Fruit fly (Drosophila melanogaster) whole organism, wandering third instar larva: Measurements from ENCODE around the gene Iyd.

Experiments
- Abd-B ChIP-seq: fragments of >200 bp; optimal IDR thresholded peaks from 2 replicates; lab custom pipeline; 2017; ENCODE audit warnings: missing biosample characterization, missing genetic modification characterization
- CG32264 ChIP-seq: fragments of 200-800 bp; sonication (Bioruptor generic); optimal IDR thresholded peaks from 2 replicates; lab custom pipeline; 2016; ENCODE audit warnings: missing biosample characterization, missing genetic modification characterization
- CG9705 ChIP-seq: fragments of 200-800 bp; sonication (Bioruptor generic); optimal IDR thresholded peaks from 2 replicates; lab custom pipeline; 2018; ENCODE audit warnings: missing biosample characterization, mild to moderate bottlenecking, missing genetic modification characterization
- CrebA ChIP-seq: fragments of 200-800 bp; sonication (Bioruptor generic); optimal IDR thresholded peaks from 2 replicates; lab custom pipeline; 2016; ENCODE audit warnings: missing biosample characterization, mild to moderate bottlenecking, missing genetic modification characterization, borderline replicate concordance
- Dfd ChIP-seq: fragments of >200 bp; optimal IDR thresholded peaks from 2 replicates; lab custom pipeline; 2017; ENCODE audit warnings: missing biosample characterization, missing genetic modification characterization
- Dif ChIP-seq: fragments of 200-275, 200-300 bp; sonication (Bioruptor generic); optimal IDR thresholded peaks from 2 replicates; lab custom pipeline; 2018; ENCODE audit warnings: missing biosample characterization, missing genetic modification characterization; ENCODE audit not compliant: partially characterized antibody
- GATAd ChIP-seq: sonication (Bioruptor generic); optimal IDR thresholded peaks from 2 replicates; lab custom pipeline; 2016; ENCODE audit warnings: missing biosample characterization, missing genetic modification characterization
- HLH106 ChIP-seq: fragments of 200-800 bp; optimal IDR thresholded peaks from 3 replicates; lab custom pipeline; 2019; ENCODE audit warnings: missing biosample characterization, mild to moderate bottlenecking, missing genetic modification characterization, moderate library complexity
- Hnf4 ChIP-seq: fragments of 200-800 bp; sonication (Bioruptor generic); optimal IDR thresholded peaks from 2 replicates; lab custom pipeline; 2016; ENCODE audit warnings: missing biosample characterization, mild to moderate bottlenecking, missing genetic modification characterization
- Hr78 ChIP-seq: fragments of >200 bp; optimal IDR thresholded peaks from 2 replicates; lab custom pipeline; 2017; ENCODE audit warnings: missing biosample characterization, missing genetic modification characterization
- Hr83 ChIP-seq: fragments of 200-300 bp; sonication (Bioruptor generic); optimal IDR thresholded peaks from 2 replicates; lab custom pipeline; 2016; ENCODE audit warnings: missing biosample characterization, mild to moderate bottlenecking, missing genetic modification characterization, moderate library complexity; ENCODE audit not compliant: poor library complexity, severe bottlenecking
- Jra ChIP-seq: sonication (Bioruptor generic); optimal IDR thresholded peaks from 2 replicates; lab custom pipeline; 2016; ENCODE audit warnings: missing biosample characterization, missing genetic modification characterization
- Mio ChIP-seq: sonication (Bioruptor generic); optimal IDR thresholded peaks from 2 replicates; lab custom pipeline; 2016; ENCODE audit warnings: missing biosample characterization, missing genetic modification characterization
- Myc ChIP-seq: fragments of >200 bp; optimal IDR thresholded peaks from 2 replicates; lab custom pipeline; 2017
- N ChIP-seq: fragments of >200 bp; optimal IDR thresholded peaks from 2 replicates; lab custom pipeline; 2018; ENCODE audit warnings: missing biosample characterization, missing external identifiers, missing genetic modification characterization
- OdsH ChIP-seq: fragments of 200-800 bp; sonication (Bioruptor generic); optimal IDR thresholded peaks from 2 replicates; lab custom pipeline; 2016; ENCODE audit warnings: missing biosample characterization, mild to moderate bottlenecking, missing genetic modification characterization
- Rel ChIP-seq, 2 experiments: fragments of 200-800 bp; sonication (Bioruptor generic) in 1 of 2; optimal IDR thresholded peaks; 2 replicates in 1 of 2; 3 replicates in 1 of 2; lab custom pipeline; 2016 to 2019; ENCODE audit warnings: mild to moderate bottlenecking in 2 of 2, missing biosample characterization in 2 of 2, missing genetic modification characterization in 2 of 2, moderate library complexity in 1 of 2
- Sp1 ChIP-seq: fragments of 200-800 bp; sonication (Bioruptor generic); optimal IDR thresholded peaks from 3 replicates; lab custom pipeline; 2019; ENCODE audit warnings: missing biosample characterization, mild to moderate bottlenecking, missing genetic modification characterization, moderate library complexity
- Vsx2 ChIP-seq: fragments of 200-300, 225-300 bp; sonication (Bioruptor generic); optimal IDR thresholded peaks from 2 replicates; lab custom pipeline; 2018; ENCODE audit warnings: missing biosample characterization, missing genetic modification characterization; ENCODE audit not compliant: partially characterized antibody
- br ChIP-seq: fragments of 200-800 bp; sonication (Bioruptor generic); optimal IDR thresholded peaks from 2 replicates; lab custom pipeline; 2016; ENCODE audit warnings: missing biosample characterization, missing genetic modification characterization
- brk ChIP-seq: fragments of 200-800 bp; sonication (Bioruptor generic); optimal IDR thresholded peaks from 2 replicates; lab custom pipeline; 2016; ENCODE audit warnings: missing biosample characterization, mild to moderate bottlenecking, missing genetic modification characterization
- dl ChIP-seq, 2 experiments: fragments of 175-275, 200-275 bp in 1 of 2; fragments of 200-275 bp in 1 of 2; sonication (Bioruptor generic); optimal IDR thresholded peaks; lab custom pipeline; 2018; ENCODE audit warnings: mild to moderate bottlenecking in 2 of 2, missing biosample characterization in 2 of 2, missing genetic modification characterization in 2 of 2, moderate library complexity in 2 of 2; ENCODE audit not compliant: partially characterized antibody in 2 of 2, insufficient read depth in 1 of 2
- dmrt93B ChIP-seq: fragments of 200-800 bp; sonication (Bioruptor generic); optimal IDR thresholded peaks from 2 replicates; lab custom pipeline; 2018; ENCODE audit warnings: missing biosample characterization, mild to moderate bottlenecking, missing genetic modification characterization
- dsf ChIP-seq: sonication (Bioruptor generic); optimal IDR thresholded peaks from 2 replicates; lab custom pipeline; 2016; ENCODE audit warnings: missing biosample characterization, missing genetic modification characterization, borderline replicate concordance
- ey ChIP-seq: fragments of 200-800 bp; sonication (Bioruptor generic); optimal IDR thresholded peaks from 2 replicates; lab custom pipeline; 2016; ENCODE audit warnings: missing biosample characterization, missing genetic modification characterization
- foxo ChIP-seq, 2 experiments: fragments of 200-800 bp; sonication (Bioruptor generic); optimal IDR thresholded peaks; 2 replicates in 1 of 2; 3 replicates in 1 of 2; lab custom pipeline; 2016 to 2017; ENCODE audit warnings: missing biosample characterization in 2 of 2, missing genetic modification characterization in 2 of 2
- fru ChIP-seq: fragments of 200-800 bp; sonication (Bioruptor generic); optimal IDR thresholded peaks from 3 replicates; lab custom pipeline; 2016; ENCODE audit warnings: missing biosample characterization, mild to moderate bottlenecking, missing genetic modification characterization
- h ChIP-seq: fragments of 200-800 bp; sonication (Bioruptor generic); optimal IDR thresholded peaks from 3 replicates; lab custom pipeline; 2016; ENCODE audit warnings: missing biosample characterization, mild to moderate bottlenecking, missing genetic modification characterization
- jim ChIP-seq: fragments of 175-275, 200-325 bp; sonication (Bioruptor generic); optimal IDR thresholded peaks from 2 replicates; lab custom pipeline; 2016; ENCODE audit warnings: missing biosample characterization, mild to moderate bottlenecking, missing genetic modification characterization
- lola ChIP-seq: fragments of >200 bp; optimal IDR thresholded peaks from 2 replicates; lab custom pipeline; 2017; ENCODE audit warnings: missing biosample characterization, missing genetic modification characterization
- pan ChIP-seq: fragments of >200 bp; optimal IDR thresholded peaks from 2 replicates; lab custom pipeline; 2017
- psq ChIP-seq: fragments of 200-800 bp; sonication (Bioruptor generic); optimal IDR thresholded peaks from 3 replicates; lab custom pipeline; 2017; ENCODE audit warnings: missing biosample characterization, mild to moderate bottlenecking, missing genetic modification characterization, moderate library complexity
- rgr ChIP-seq: fragments of 200-800 bp; sonication (Bioruptor generic); optimal IDR thresholded peaks from 3 replicates; lab custom pipeline; 2016; ENCODE audit warnings: missing biosample characterization, mild to moderate bottlenecking, missing genetic modification characterization
- sage ChIP-seq: fragments of 200-800 bp; sonication (Bioruptor generic); optimal IDR thresholded peaks from 2 replicates; lab custom pipeline; 2016; ENCODE audit warnings: missing biosample characterization, mild to moderate bottlenecking, missing genetic modification characterization
- sv ChIP-seq: fragments of 200-800 bp; sonication (Bioruptor generic); optimal IDR thresholded peaks from 3 replicates; lab custom pipeline; 2016; ENCODE audit warnings: missing biosample characterization, missing genetic modification characterization
- tai ChIP-seq: sonication (Bioruptor generic); optimal IDR thresholded peaks from 2 replicates; lab custom pipeline; 2016; ENCODE audit warnings: missing biosample characterization, missing genetic modification characterization
- usp ChIP-seq: fragments of >200 bp; optimal IDR thresholded peaks from 2 replicates; lab custom pipeline; 2017; ENCODE audit warnings: missing biosample characterization, missing genetic modification characterization
- woc ChIP-seq: sonication (Bioruptor generic); optimal IDR thresholded peaks from 2 replicates; lab custom pipeline; 2016; ENCODE audit warnings: missing biosample characterization, mild to moderate bottlenecking, missing genetic modification characterization

The Iyd gene

DNA sequence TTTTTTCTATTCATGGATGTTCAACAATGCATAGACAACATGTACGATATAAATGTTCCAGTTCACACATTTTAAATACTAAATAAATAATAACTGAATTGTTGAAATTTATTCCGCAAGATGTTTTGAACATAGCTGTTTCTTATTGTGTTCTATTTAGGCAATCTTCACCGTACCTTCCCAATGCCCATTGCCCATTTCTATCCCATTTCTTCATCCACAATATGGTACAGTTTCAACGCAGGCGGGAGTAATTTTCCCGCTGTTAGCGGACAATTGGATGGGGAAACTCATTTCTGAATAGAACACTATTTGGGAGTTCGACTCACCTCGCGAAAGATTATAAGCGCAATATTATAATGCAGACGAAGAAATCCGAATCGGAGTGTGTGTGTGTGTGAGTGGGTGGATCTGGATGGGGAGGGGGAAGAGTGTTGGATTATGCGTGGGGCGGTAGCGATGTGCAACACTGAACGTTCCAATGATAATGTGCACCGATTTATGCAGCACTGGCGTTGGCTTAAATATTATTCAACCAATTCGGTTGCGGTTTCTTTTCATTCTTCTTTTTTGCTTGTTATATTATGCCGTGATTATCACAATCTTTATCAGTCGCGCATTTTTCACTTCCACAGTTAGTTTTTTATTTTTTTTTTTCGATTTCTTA lies 4.0 kb downstream of the Iyd start (continued):
- no peak for TF ChIP-seq dl (GFP tag; optimal IDR thresholded peaks at IDR 0.05; lab: Kevin White, UChicago; ENCODE audit: insufficient read depth in 1 of 2, partially characterized antibody in 2 of 2)
- no peak for TF ChIP-seq lola (GFP tag; lab: Kevin White, UChicago)
- no peak for TF ChIP-seq GATAd
- TF ChIP-seq sv, result peak; percentile 14

DNA sequence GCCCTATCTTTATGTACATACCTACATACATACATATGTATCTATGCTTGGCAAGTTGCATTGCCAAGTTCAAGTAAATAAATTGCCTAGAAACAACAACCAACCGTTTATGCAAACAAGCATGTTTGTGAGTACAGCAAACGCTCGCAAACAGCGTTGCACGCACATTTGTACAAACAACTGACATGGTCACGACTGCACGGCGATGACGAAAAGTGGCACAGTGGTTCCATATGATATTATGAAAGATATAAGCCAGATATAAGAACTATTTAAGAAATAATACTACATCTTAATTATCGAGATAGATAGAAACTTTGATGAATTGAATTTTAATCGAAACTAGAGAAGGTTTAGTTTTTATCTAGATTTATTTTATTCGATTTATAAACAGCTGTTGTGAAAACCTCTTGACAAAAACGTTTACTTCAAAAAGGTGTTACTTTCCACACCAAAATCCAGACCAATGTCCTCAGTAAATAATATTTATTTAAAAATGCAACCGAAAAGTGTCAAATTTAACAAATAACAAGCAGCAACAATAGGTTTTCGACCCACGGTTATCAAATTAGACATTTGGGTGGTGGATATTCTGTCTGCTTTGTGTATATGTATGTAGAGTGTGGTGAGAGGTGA lies 6.1 kb downstream of the Iyd start:
- TF ChIP-seq dsf (GFP tag; lab: Kevin White, UChicago), result no peak
- peak; percentile 42 for TF ChIP-seq sage (GFP tag; lab: Kevin White, UChicago)
- peak; percentile 54 for TF ChIP-seq HLH106 (tag; lab: Kevin White, UChicago)
- peak; percentile 79 for TF ChIP-seq psq (GFP tag; lab: Kevin White, UChicago)
- peak; percentile 25 for TF ChIP-seq GATAd
- TF ChIP-seq Hnf4 (GFP tag; lab: Kevin White, UChicago), result peak; percentile 47
- TF ChIP-seq Dif (GFP tag; lab: Kevin White, UChicago), result no peak
- TF ChIP-seq br (GFP tag; lab: Kevin White, UChicago), result peak; percentile 70
- TF ChIP-seq Hr78, result no peak
- TF ChIP-seq Abd-B (GFP tag; lab: Kevin White, UChicago), result no peak
- TF ChIP-seq tai (GFP tag; lab: Kevin White, UChicago), result peak; percentile 78
- TF ChIP-seq OdsH, result peak; percentile 80
- TF ChIP-seq foxo (GFP tag; optimal IDR thresholded peaks at IDR 0.05; lab: Kevin White, UChicago), result peak in 1 of 2 experiments; percentile 84
- TF ChIP-seq sv, result peak; percentile 90
- TF ChIP-seq lola (GFP tag; lab: Kevin White, UChicago), result no peak
- no peak for TF ChIP-seq Myc (lab: Kevin White, UChicago)
- no peak for TF ChIP-seq CrebA (GFP tag; lab: Kevin White, UChicago)
- no peak for TF ChIP-seq usp (GFP tag; lab: Kevin White, UChicago)
- peak; percentile 81 for TF ChIP-seq h (GFP tag; lab: Kevin White, UChicago)
- no peak for TF ChIP-seq dl (GFP tag; optimal IDR thresholded peaks at IDR 0.05; lab: Kevin White, UChicago; ENCODE audit: insufficient read depth in 1 of 2, partially characterized antibody in 2 of 2)
- TF ChIP-seq brk (GFP tag; lab: Kevin White, UChicago), result peak; percentile 40
- no peak for TF ChIP-seq Dfd
- peak; percentile 74 for TF ChIP-seq ey (GFP tag; lab: Kevin White, UChicago)
- no peak for TF ChIP-seq Mio
- TF ChIP-seq CG9705 (GFP tag; lab: Kevin White, UChicago), result no peak
- TF ChIP-seq fru (GFP tag; lab: Kevin White, UChicago), result peak; percentile 72
- no peak for TF ChIP-seq Vsx2 (GFP tag; lab: Kevin White, UChicago)
- TF ChIP-seq pan (lab: Kevin White, UChicago), result no peak
- TF ChIP-seq CG32264 (GFP tag; lab: Kevin White, UChicago), result peak; percentile 13
- TF ChIP-seq Sp1 (GFP tag; lab: Kevin White, UChicago), result peak; percentile 76
- no peak for TF ChIP-seq N (GFP tag; lab: Kevin White, UChicago)
- TF ChIP-seq jim, result peak; percentile 55
- no peak for TF ChIP-seq Rel (GFP tag; optimal IDR thresholded peaks at IDR 0.05; lab: Kevin White, UChicago)
- TF ChIP-seq Rel (tag; optimal IDR thresholded peaks at IDR 0.05; lab: Kevin White, UChicago), result no peak
- peak; percentile 8 for TF ChIP-seq Jra (GFP tag; lab: Kevin White, UChicago)
- TF ChIP-seq dmrt93B (GFP tag; lab: Kevin White, UChicago), result peak; percentile 6
- peak; percentile 74 for TF ChIP-seq rgr (GFP tag; lab: Kevin White, UChicago)
- TF ChIP-seq Hr83 (GFP tag; lab: Kevin White, UChicago), result peak; percentile 96
- peak; percentile 68 for TF ChIP-seq woc (GFP tag; lab: Kevin White, UChicago)
